Worm (Caenorhabditis elegans) whole organism, young adult: ENCODE data around the gene F29B9.5.

Experiments used
- B0019.2 ChIP-seq: fragments of 200-800 bp; sonication (Bioruptor generic); conservative IDR thresholded peaks from 2 replicates; pipeline ENCODE4 v1.3.6; 2022; ENCODE audit warnings: missing genetic modification reagents, missing genetic modification characterization, missing compliant biosample characterization
- B0336.3 ChIP-seq: fragments of 200-800 bp; sonication (Bioruptor generic); IDR thresholded peaks from 2 replicates; pipeline ENCODE4 v1.3.6; 2022; ENCODE audit warnings: missing genetic modification characterization, missing compliant biosample characterization
- D2030.7 ChIP-seq: fragments of 200-800 bp; sonication (Bioruptor generic); IDR thresholded peaks from 2 replicates; pipeline ENCODE4 v1.3.6; 2022; ENCODE audit warnings: missing genetic modification reagents, missing genetic modification characterization, missing compliant biosample characterization
- F10E7.11 ChIP-seq: sonication (generic microtip); optimal IDR thresholded peaks from 2 replicates; lab custom pipeline; 2017; ENCODE audit warnings: mild to moderate bottlenecking, missing genetic modification characterization, moderate library complexity, missing compliant biosample characterization
- F33H1.4 ChIP-seq: fragments of 200-800 bp; sonication (Bioruptor generic); IDR thresholded peaks from 2 replicates; pipeline ENCODE4 v1.3.6; 2022; ENCODE audit warnings: missing genetic modification reagents, missing genetic modification characterization, missing compliant biosample characterization
- F49E8.2 ChIP-seq: sonication (generic microtip); optimal IDR thresholded peaks from 3 replicates; lab custom pipeline; 2017; ENCODE audit warnings: missing genetic modification characterization, mild to moderate bottlenecking, missing compliant biosample characterization, antibody characterized with exemption, moderate library complexity; ENCODE audit not compliant: insufficient read depth
- F52B5.7 ChIP-seq: sonication (generic microtip); optimal IDR thresholded peaks from 2 replicates; lab custom pipeline; 2016; ENCODE audit warnings: mild to moderate bottlenecking, missing genetic modification characterization, missing compliant biosample characterization
- T07F8.4 ChIP-seq: sonication (generic microtip); optimal IDR thresholded peaks from 2 replicates; lab custom pipeline; 2016; ENCODE audit warnings: mild to moderate bottlenecking, missing genetic modification characterization, moderate library complexity, missing compliant biosample characterization
- Y53F4B.3 ChIP-seq: fragments of 200-800 bp; sonication (Bioruptor generic); IDR thresholded peaks from 2 replicates; pipeline ENCODE4 v1.3.6; 2022; ENCODE audit warnings: missing genetic modification reagents, missing genetic modification characterization, missing compliant biosample characterization
- Y53G8AR.9 ChIP-seq: fragments of 200-800 bp; sonication (Bioruptor generic); conservative IDR thresholded peaks from 2 replicates; pipeline ENCODE4 v1.3.6; 2022; ENCODE audit warnings: missing genetic modification reagents, missing genetic modification characterization, missing compliant biosample characterization
- Y56A3A.18 ChIP-seq: fragments of 200-800 bp; sonication (Bioruptor generic); IDR thresholded peaks from 2 replicates; pipeline ENCODE4 v1.3.6; 2022; ENCODE audit warnings: missing genetic modification reagents, missing genetic modification characterization, missing compliant biosample characterization
- Y67H2A.10 ChIP-seq: fragments of 200-800 bp; sonication (Bioruptor generic); conservative IDR thresholded peaks from 2 replicates; pipeline ENCODE4 v1.3.6; 2022; ENCODE audit warnings: missing genetic modification reagents, missing genetic modification characterization, missing compliant biosample characterization
- Y79H2A.3 ChIP-seq: fragments of 200-800 bp; sonication (Bioruptor generic); conservative IDR thresholded peaks from 2 replicates; pipeline ENCODE4 v1.3.6; 2022; ENCODE audit warnings: missing genetic modification reagents, missing genetic modification characterization, missing compliant biosample characterization
- Y95B8A.8 ChIP-seq: fragments of 200-800 bp; sonication (Bioruptor generic); IDR thresholded peaks from 2 replicates; pipeline ENCODE4 v1.3.6; 2022; ENCODE audit warnings: missing genetic modification reagents, missing genetic modification characterization, missing compliant biosample characterization
- ama-1 ChIP-seq, 3 experiments: fragments of 150-350 bp in 1 of 3; sonication (generic microtip) in 2 of 3; optimal IDR thresholded peaks; 2 replicates each; lab custom pipeline; 2014 to 2018; ENCODE audit warnings: missing biosample characterization in 2 of 3, missing genetic modification characterization in 2 of 3, missing genetic modification reagents in 2 of 3
- aptf-3 ChIP-seq: fragments of 200-800 bp; sonication (Bioruptor generic); IDR thresholded peaks from 2 replicates; pipeline ENCODE4 v1.3.6; 2022; ENCODE audit warnings: missing genetic modification characterization, missing compliant biosample characterization
- atf-7 ChIP-seq: sonication (generic microtip); optimal IDR thresholded peaks from 2 replicates; lab custom pipeline; 2017; ENCODE audit warnings: mild to moderate bottlenecking, missing genetic modification characterization, missing compliant biosample characterization
- athp-1 ChIP-seq: sonication (generic microtip); optimal IDR thresholded peaks from 2 replicates; lab custom pipeline; 2017; ENCODE audit warnings: mild to moderate bottlenecking, missing genetic modification characterization, missing compliant biosample characterization
- cebp-1 ChIP-seq, 2 experiments: fragments of 200-800 bp in 1 of 2; sonication (Bioruptor generic) in 1 of 2; sonication (generic microtip) in 1 of 2; IDR thresholded peaks in 1 of 2; optimal IDR thresholded peaks in 1 of 2; 2 replicates each; pipeline versions ENCODE4 v1.3.6 to Lab custom; 2017 to 2022; ENCODE audit warnings: missing compliant biosample characterization in 2 of 2, missing genetic modification characterization in 2 of 2, mild to moderate bottlenecking in 1 of 2, missing genetic modification reagents in 1 of 2, moderate library complexity in 1 of 2
- cebp-2 ChIP-seq: fragments of 200-800 bp; sonication (Bioruptor generic); IDR thresholded peaks from 2 replicates; pipeline ENCODE4 v1.3.6; 2022; ENCODE audit warnings: missing genetic modification characterization, missing compliant biosample characterization
- ceh-100 ChIP-seq: fragments of 200-800 bp; sonication (Bioruptor generic); IDR thresholded peaks from 2 replicates; pipeline ENCODE4 v1.3.6; 2022; ENCODE audit warnings: missing genetic modification reagents, missing genetic modification characterization, missing compliant biosample characterization
- ceh-40 ChIP-seq: fragments of 200-800 bp; sonication (Bioruptor generic); IDR thresholded peaks from 2 replicates; pipeline ENCODE4 v1.3.6; 2022; ENCODE audit warnings: missing genetic modification characterization, missing compliant biosample characterization
- ceh-79 ChIP-seq: sonication (generic microtip); optimal IDR thresholded peaks from 2 replicates; lab custom pipeline; 2017; ENCODE audit warnings: mild to moderate bottlenecking, missing genetic modification characterization, missing compliant biosample characterization
- chd-7 ChIP-seq: sonication (generic microtip); optimal IDR thresholded peaks from 2 replicates; lab custom pipeline; 2016; ENCODE audit warnings: mild to moderate bottlenecking, missing genetic modification characterization, moderate library complexity, missing compliant biosample characterization
- dox-1 ChIP-seq: fragments of 200-800 bp; sonication (Bioruptor generic); IDR thresholded peaks from 2 replicates; pipeline ENCODE4 v1.3.6; 2022; ENCODE audit warnings: missing genetic modification reagents, missing genetic modification characterization, missing compliant biosample characterization
- ekl-4 ChIP-seq: fragments of 200-800 bp; sonication (Bioruptor generic); IDR thresholded peaks from 2 replicates; pipeline ENCODE4 v1.3.6; 2022; ENCODE audit warnings: missing genetic modification reagents, missing genetic modification characterization, missing compliant biosample characterization
- fkh-3 ChIP-seq: sonication (generic microtip); optimal IDR thresholded peaks from 2 replicates; lab custom pipeline; 2016; ENCODE audit warnings: mild to moderate bottlenecking, missing genetic modification characterization, missing compliant biosample characterization
- hmg-1.2 ChIP-seq: fragments of 200-800 bp; sonication (Bioruptor generic); IDR thresholded peaks from 2 replicates; pipeline ENCODE4 v1.3.6; 2022; ENCODE audit warnings: missing genetic modification reagents, missing genetic modification characterization, missing compliant biosample characterization
- hsf-1 ChIP-seq: fragments of 200-800 bp; sonication (Bioruptor generic); IDR thresholded peaks from 2 replicates; pipeline ENCODE4 v1.3.6; 2022; ENCODE audit warnings: missing genetic modification reagents, missing genetic modification characterization, missing compliant biosample characterization
- lin-26 ChIP-seq: fragments of 200-800 bp; sonication (Bioruptor generic); IDR thresholded peaks from 2 replicates; pipeline ENCODE4 v1.3.6; 2022; ENCODE audit warnings: missing genetic modification reagents, missing genetic modification characterization, missing compliant biosample characterization
- madf-6 ChIP-seq: fragments of 200-800 bp; sonication (Bioruptor generic); IDR thresholded peaks from 2 replicates; pipeline ENCODE4 v1.3.6; 2022; ENCODE audit warnings: missing genetic modification reagents, missing genetic modification characterization, missing compliant biosample characterization
- mcd-1 ChIP-seq: fragments of 200-800 bp; sonication (Bioruptor generic); IDR thresholded peaks from 2 replicates; pipeline ENCODE4 v1.3.6; 2022; ENCODE audit warnings: missing genetic modification reagents, missing genetic modification characterization, missing compliant biosample characterization
- nfya-2 ChIP-seq: fragments of 200-800 bp; sonication (Bioruptor generic); IDR thresholded peaks from 2 replicates; pipeline ENCODE4 v1.3.6; 2022; ENCODE audit warnings: missing genetic modification reagents, missing genetic modification characterization, missing compliant biosample characterization
- nfyb-1 ChIP-seq: fragments of 200-800 bp; sonication (Bioruptor generic); IDR thresholded peaks from 2 replicates; pipeline ENCODE4 v1.3.6; 2022; ENCODE audit warnings: missing genetic modification reagents, missing genetic modification characterization, missing compliant biosample characterization
- pbrm-1 ChIP-seq: fragments of 200-800 bp; sonication (Bioruptor generic); IDR thresholded peaks from 2 replicates; pipeline ENCODE4 v1.3.6; 2022; ENCODE audit warnings: missing genetic modification reagents, missing genetic modification characterization, missing compliant biosample characterization
- rcor-1 ChIP-seq: fragments of 200-800 bp; sonication (Bioruptor generic); IDR thresholded peaks from 2 replicates; pipeline ENCODE4 v1.3.6; 2022; ENCODE audit warnings: missing genetic modification reagents, missing genetic modification characterization, missing compliant biosample characterization
- snpc-1.1 ChIP-seq: sonication (generic microtip); optimal IDR thresholded peaks from 2 replicates; lab custom pipeline; 2017; ENCODE audit warnings: missing genetic modification characterization, mild to moderate bottlenecking, missing compliant biosample characterization, antibody characterized with exemption, moderate library complexity, missing genotype, missing genetic modification reagents; ENCODE audit not compliant: insufficient read depth
- snpc-3.4 ChIP-seq: sonication (generic microtip); optimal IDR thresholded peaks from 2 replicates; lab custom pipeline; 2017; ENCODE audit warnings: missing genetic modification characterization, mild to moderate bottlenecking, missing compliant biosample characterization, antibody characterized with exemption, moderate library complexity, missing genotype, missing genetic modification reagents
- snpc-4 ChIP-seq, 5 experiments: fragments of 150-350 bp in 1 of 5; sonication (generic microtip) in 4 of 5; optimal IDR thresholded peaks; 2 replicates each; lab custom pipeline; 2014 to 2018; ENCODE audit warnings: missing genetic modification characterization in 5 of 5, missing biosample characterization in 3 of 5, antibody characterized with exemption in 2 of 5, mild to moderate bottlenecking in 2 of 5, missing compliant biosample characterization in 2 of 5, missing genotype in 2 of 5, moderate library complexity in 2 of 5, missing genetic modification reagents in 1 of 5
- sptf-2 ChIP-seq: fragments of 200-800 bp; sonication (Bioruptor generic); optimal IDR thresholded peaks from 2 replicates; lab custom pipeline; 2018; ENCODE audit warnings: mild to moderate bottlenecking, missing genetic modification characterization, missing compliant biosample characterization
- tlf-1 ChIP-seq: fragments of 200-800 bp; sonication (Bioruptor generic); optimal IDR thresholded peaks from 2 replicates; lab custom pipeline; 2018; ENCODE audit warnings: mild to moderate bottlenecking, missing genetic modification characterization, missing compliant biosample characterization
- xnd-1 ChIP-seq: sonication (generic microtip); optimal IDR thresholded peaks from 2 replicates; lab custom pipeline; 2016; ENCODE audit warnings: missing genotype, missing genetic modification reagents, missing genetic modification characterization, missing compliant biosample characterization
- zim-3 ChIP-seq: sonication (generic microtip); optimal IDR thresholded peaks from 2 replicates; lab custom pipeline; 2017; ENCODE audit warnings: mild to moderate bottlenecking, missing genetic modification characterization, moderate library complexity, missing compliant biosample characterization
- ztf-25 ChIP-seq: fragments of 200-800 bp; sonication (Bioruptor generic); IDR thresholded peaks from 2 replicates; pipeline ENCODE4 v1.3.6; 2022; ENCODE audit warnings: missing genetic modification reagents, missing genetic modification characterization, missing compliant biosample characterization
- ztf-6 ChIP-seq: fragments of 200-800 bp; sonication (Bioruptor generic); IDR thresholded peaks from 2 replicates; pipeline ENCODE4 v1.3.6; 2022; ENCODE audit warnings: missing genetic modification reagents, missing genetic modification characterization, missing compliant biosample characterization

Gene F29B9.5

ce11 chrIV:4652365-4652844 is at the start of gene F29B9.5:
Gene F29B9.5 (plus strand): TSS chrIV:4652415.
- 0 out of 2 replicates have a peak, but pooled peaks have one; percentile 14 for TF ChIP-seq hmg-1.2 (GFP tag; lab: Robert Waterston, UW)
- 0 out of 2 replicates have a peak, but pooled peaks have one; percentile 45 for TF ChIP-seq aptf-3 (GFP tag; lab: Robert Waterston, UW)
- TF ChIP-seq athp-1 (tag; lab: Kevin White, UChicago) = no peak
- TF ChIP-seq ceh-100 (GFP tag; lab: Robert Waterston, UW) = 0 out of 2 replicates have a peak, but pooled peaks have one; percentile 14
- TF ChIP-seq lin-26 (GFP tag; lab: Robert Waterston, UW) = peak; percentile 62; the same call in 1 of the 2 replicates
- TF ChIP-seq Y79H2A.3 (GFP tag; lab: Robert Waterston, UW) = 0 out of 2 replicates have a peak, but pooled peaks have one; percentile 32
- peak; percentile 13 for TF ChIP-seq atf-7 (tag; lab: Kevin White, UChicago)
- TF ChIP-seq tlf-1 (GFP tag; lab: Kevin White, UChicago) = peak; percentile 6
- no peak for TF ChIP-seq ztf-6 (GFP tag; lab: Robert Waterston, UW)
- peak; percentile 36; the same call in 1 of the 2 replicates for TF ChIP-seq Y56A3A.18 (GFP tag; lab: Robert Waterston, UW)
- peak; percentile 41 for TF ChIP-seq snpc-3.4 (tag; lab: Kevin White, UChicago)
- TF ChIP-seq F52B5.7 (tag; lab: Kevin White, UChicago) = peak; percentile 42
- no peak for TF ChIP-seq sptf-2
- peak; percentile 62 for TF ChIP-seq ama-1 (optimal IDR thresholded peaks at IDR 0.05; lab: Kevin White, UChicago)
- no peak for TF ChIP-seq ama-1 (GFP tag; optimal IDR thresholded peaks at IDR 0.05; lab: Kevin White, UChicago)
- peak; percentile 24; the same call in 1 of the 2 replicates for TF ChIP-seq dox-1
- peak; percentile 63 for TF ChIP-seq chd-7 (tag; lab: Kevin White, UChicago)
- TF ChIP-seq F49E8.2 (tag; lab: Kevin White, UChicago) = peak; percentile 75
- TF ChIP-seq ekl-4 (GFP tag; lab: Robert Waterston, UW) = peak; percentile 71
- 0 out of 2 replicates have a peak, but pooled peaks have one; percentile 19 for TF ChIP-seq rcor-1
- TF ChIP-seq cebp-2 (GFP tag; lab: Robert Waterston, UW) = 0 out of 2 replicates have a peak, but pooled peaks have one; percentile 41
- TF ChIP-seq xnd-1 (tag; lab: Kevin White, UChicago) = peak; percentile 41
- TF ChIP-seq T07F8.4 (tag; lab: Kevin White, UChicago) = peak; percentile 18
- no peak for TF ChIP-seq Y53F4B.3 (GFP tag; lab: Robert Waterston, UW)
- TF ChIP-seq F10E7.11 (tag; lab: Kevin White, UChicago) = no peak
- peak; percentile 68 for TF ChIP-seq madf-6 (GFP tag; lab: Robert Waterston, UW)
- no peak for TF ChIP-seq cebp-1 (GFP tag; IDR thresholded peaks at IDR 0.05; lab: Robert Waterston, UW)
- peak; percentile 4 for TF ChIP-seq cebp-1 (tag; optimal IDR thresholded peaks at IDR 0.05; lab: Kevin White, UChicago)
- peak; percentile 77 for TF ChIP-seq hsf-1 (GFP tag; lab: Robert Waterston, UW)
- TF ChIP-seq ceh-79 (tag; lab: Kevin White, UChicago) = peak; percentile 51
- TF ChIP-seq D2030.7 (GFP tag; lab: Robert Waterston, UW) = 0 out of 2 replicates have a peak, but pooled peaks have one; percentile 9
- TF ChIP-seq mcd-1 (GFP tag; lab: Robert Waterston, UW) = peak; percentile 31; the same call in 1 of the 2 replicates
- TF ChIP-seq F33H1.4 (GFP tag; lab: Robert Waterston, UW) = peak; percentile 26
- TF ChIP-seq snpc-1.1 (tag; lab: Kevin White, UChicago) = no peak
- peak; percentile 86 for TF ChIP-seq B0336.3
- 0 out of 2 replicates have a peak, but pooled peaks have one; percentile 26 for TF ChIP-seq ceh-40 (GFP tag; lab: Robert Waterston, UW)
- TF ChIP-seq Y67H2A.10 (GFP tag; lab: Robert Waterston, UW) = no peak
- peak; percentile 47 for TF ChIP-seq fkh-3
- TF ChIP-seq nfya-2 (GFP tag; lab: Robert Waterston, UW) = 0 out of 2 replicates have a peak, but pooled peaks have one; percentile 22
- no peak for TF ChIP-seq ztf-25 (GFP tag; lab: Robert Waterston, UW)
- TF ChIP-seq B0019.2 = no peak
- TF ChIP-seq Y53G8AR.9 (GFP tag; lab: Robert Waterston, UW) = peak; percentile 80
- peak; percentile 13 for TF ChIP-seq zim-3 (tag; lab: Kevin White, UChicago)
- 0 out of 2 replicates have a peak, but pooled peaks have one; percentile 10 for TF ChIP-seq Y95B8A.8 (GFP tag; lab: Robert Waterston, UW)
- TF ChIP-seq snpc-4 (GFP tag; optimal IDR thresholded peaks at IDR 0.05; lab: Kevin White, UChicago) = peak; percentile 2
- TF ChIP-seq snpc-4 (tag; optimal IDR thresholded peaks at IDR 0.05; lab: Kevin White, UChicago) = peak in 1 of 4 experiments; percentile 18
- TF ChIP-seq nfyb-1 (GFP tag; lab: Robert Waterston, UW) = 0 out of 2 replicates have a peak, but pooled peaks have one; percentile 54
- TF ChIP-seq pbrm-1 = peak; percentile 51; the same call in 1 of the 2 replicates
